Worm (Caenorhabditis elegans) whole organism, late embryonic: ENCODE data around the gene osm-5.
A peak's percentile ranks its signal among the peaks of the same experiment; 100 is the strongest.

Source experiments
- C08G9.2 ChIP-seq: sonication (generic microtip); optimal IDR thresholded peaks from 2 replicates; lab custom pipeline; 2016; ENCODE audit warnings: mild to moderate bottlenecking, missing genetic modification characterization, moderate library complexity, missing compliant biosample characterization
- K02D7.2 ChIP-seq: sonication (generic microtip); optimal IDR thresholded peaks from 2 replicates; lab custom pipeline; 2017; ENCODE audit warnings: mild to moderate bottlenecking, missing genetic modification characterization, missing compliant biosample characterization
- K09A11.1 ChIP-seq: sonication (generic microtip); optimal IDR thresholded peaks from 2 replicates; lab custom pipeline; 2017; ENCODE audit warnings: antibody characterized with exemption, mild to moderate bottlenecking, missing genetic modification characterization, missing compliant biosample characterization; ENCODE audit not compliant: insufficient read depth
- Y22D7AL.16 ChIP-seq: sonication (generic microtip); optimal IDR thresholded peaks from 2 replicates; lab custom pipeline; 2016; ENCODE audit warnings: missing genetic modification characterization, missing compliant biosample characterization
- ceh-14 ChIP-seq: sonication (generic microtip); optimal IDR thresholded peaks from 2 replicates; lab custom pipeline; 2016; ENCODE audit warnings: missing genotype, missing genetic modification characterization, missing compliant biosample characterization
- ceh-18 ChIP-seq: sonication (generic microtip); optimal IDR thresholded peaks from 2 replicates; lab custom pipeline; 2016; ENCODE audit warnings: missing genetic modification characterization, missing compliant biosample characterization
- ceh-19 ChIP-seq: fragments of 200-800 bp; sonication (Bioruptor generic); optimal IDR thresholded peaks from 2 replicates; lab custom pipeline; 2018; ENCODE audit warnings: mild to moderate bottlenecking, missing genetic modification characterization, missing compliant biosample characterization
- ceh-2 ChIP-seq: sonication (generic microtip); optimal IDR thresholded peaks from 2 replicates; lab custom pipeline; 2016; ENCODE audit warnings: missing genotype, missing genetic modification characterization, missing compliant biosample characterization
- ceh-22 ChIP-seq: sonication (generic microtip); optimal IDR thresholded peaks from 2 replicates; lab custom pipeline; 2017; ENCODE audit warnings: missing biosample characterization, missing genetic modification characterization
- ceh-24 ChIP-seq: sonication (generic microtip); optimal IDR thresholded peaks from 2 replicates; lab custom pipeline; 2016; ENCODE audit warnings: mild to moderate bottlenecking, missing genetic modification characterization, missing compliant biosample characterization
- ceh-31 ChIP-seq: sonication (generic microtip); optimal IDR thresholded peaks from 2 replicates; lab custom pipeline; 2016; ENCODE audit warnings: missing genetic modification characterization, missing compliant biosample characterization
- ceh-34 ChIP-seq: sonication (generic microtip); optimal IDR thresholded peaks from 2 replicates; lab custom pipeline; 2016; ENCODE audit warnings: mild to moderate bottlenecking, missing genetic modification characterization, missing compliant biosample characterization
- ceh-6 ChIP-seq: fragments of 200-800 bp; sonication (Bioruptor generic); optimal IDR thresholded peaks from 2 replicates; lab custom pipeline; 2018; ENCODE audit warnings: mild to moderate bottlenecking, missing genetic modification characterization, missing compliant biosample characterization
- ceh-9 ChIP-seq: sonication (generic microtip); optimal IDR thresholded peaks from 2 replicates; lab custom pipeline; 2016; ENCODE audit warnings: mild to moderate bottlenecking, missing genetic modification characterization, inconsistent platforms, missing compliant biosample characterization
- che-1 ChIP-seq: sonication (generic microtip); optimal IDR thresholded peaks from 2 replicates; lab custom pipeline; 2016; ENCODE audit warnings: mild to moderate bottlenecking, missing genetic modification characterization, missing compliant biosample characterization
- eyg-1 ChIP-seq: sonication (generic microtip); optimal IDR thresholded peaks from 2 replicates; lab custom pipeline; 2016; ENCODE audit warnings: missing genotype, missing genetic modification characterization, missing compliant biosample characterization
- fax-1 ChIP-seq: sonication (generic microtip); optimal IDR thresholded peaks from 2 replicates; lab custom pipeline; 2016; ENCODE audit warnings: missing genotype, missing genetic modification characterization, missing compliant biosample characterization
- fkh-10 ChIP-seq: fragments of 150-350 bp; optimal IDR thresholded peaks from 2 replicates; lab custom pipeline; 2014; ENCODE audit warnings: missing biosample characterization, missing genetic modification reagents, missing genetic modification characterization
- gmeb-2 ChIP-seq: sonication (generic microtip); optimal IDR thresholded peaks from 2 replicates; lab custom pipeline; 2016; ENCODE audit warnings: missing genetic modification characterization, inconsistent platforms, missing compliant biosample characterization
- hlh-30 ChIP-seq: sonication (generic microtip); optimal IDR thresholded peaks from 2 replicates; lab custom pipeline; 2017; ENCODE audit warnings: antibody characterized with exemption, missing genetic modification characterization, missing compliant biosample characterization; ENCODE audit not compliant: insufficient read depth
- hlh-8 ChIP-seq: sonication (generic microtip); optimal IDR thresholded peaks from 2 replicates; lab custom pipeline; 2016; ENCODE audit warnings: missing genotype, missing genetic modification characterization, missing compliant biosample characterization
- lim-6 ChIP-seq: sonication (generic microtip); optimal IDR thresholded peaks from 2 replicates; lab custom pipeline; 2016; ENCODE audit warnings: missing genetic modification characterization, missing compliant biosample characterization
- lin-11 ChIP-seq: fragments of 200-800 bp; sonication (Bioruptor generic); optimal IDR thresholded peaks from 2 replicates; lab custom pipeline; 2018; ENCODE audit warnings: mild to moderate bottlenecking, missing genetic modification characterization, missing compliant biosample characterization
- nfya-1 ChIP-seq: sonication (generic microtip); optimal IDR thresholded peaks from 2 replicates; lab custom pipeline; 2017; ENCODE audit warnings: missing genetic modification characterization, mild to moderate bottlenecking, missing compliant biosample characterization, antibody characterized with exemption, moderate library complexity
- nhr-232 ChIP-seq: sonication (generic microtip); optimal IDR thresholded peaks from 2 replicates; lab custom pipeline; 2016; ENCODE audit warnings: missing genetic modification characterization, missing compliant biosample characterization
- npax-4 ChIP-seq: sonication (generic microtip); optimal IDR thresholded peaks from 2 replicates; lab custom pipeline; 2016; ENCODE audit warnings: missing genetic modification characterization, missing compliant biosample characterization
- odd-2 ChIP-seq: sonication (generic microtip); optimal IDR thresholded peaks from 2 replicates; lab custom pipeline; 2017; ENCODE audit warnings: antibody characterized with exemption, mild to moderate bottlenecking, missing genetic modification characterization, missing compliant biosample characterization
- pag-3 ChIP-seq: sonication (generic microtip); optimal IDR thresholded peaks from 2 replicates; lab custom pipeline; 2016; ENCODE audit warnings: missing compliant biosample characterization, missing genetic modification characterization, borderline replicate concordance
- pax-1 ChIP-seq: fragments of 150-350 bp; optimal IDR thresholded peaks from 2 replicates; lab custom pipeline; 2014; ENCODE audit warnings: missing biosample characterization, missing genetic modification characterization
- pha-2 ChIP-seq: sonication (generic microtip); optimal IDR thresholded peaks from 2 replicates; lab custom pipeline; 2017; ENCODE audit warnings: mild to moderate bottlenecking, missing genetic modification characterization, missing compliant biosample characterization
- pha-4 ChIP-seq: fragments of 150-350 bp; optimal IDR thresholded peaks from 2 replicates; lab custom pipeline; 2018; ENCODE audit warnings: missing biosample characterization, missing genetic modification reagents, missing genetic modification characterization
- rnt-1 ChIP-seq: sonication (generic microtip); optimal IDR thresholded peaks from 2 replicates; lab custom pipeline; 2016; ENCODE audit warnings: missing genetic modification characterization, missing compliant biosample characterization
- sox-4 ChIP-seq: sonication (generic microtip); optimal IDR thresholded peaks from 2 replicates; lab custom pipeline; 2017; ENCODE audit warnings: mild to moderate bottlenecking, missing genetic modification characterization, inconsistent platforms, missing compliant biosample characterization
- tbx-2 ChIP-seq: sonication (generic microtip); optimal IDR thresholded peaks from 2 replicates; lab custom pipeline; 2016; ENCODE audit warnings: missing genetic modification characterization, missing compliant biosample characterization
- ttx-3 ChIP-seq: sonication (generic microtip); optimal IDR thresholded peaks from 2 replicates; lab custom pipeline; 2016; ENCODE audit warnings: missing genetic modification reagents, missing genetic modification characterization, missing compliant biosample characterization
- unc-55 ChIP-seq: sonication (generic microtip); optimal IDR thresholded peaks from 2 replicates; lab custom pipeline; 2017; ENCODE audit warnings: missing biosample characterization, missing genetic modification reagents, missing genetic modification characterization
- zip-5 ChIP-seq: sonication (generic microtip); optimal IDR thresholded peaks from 2 replicates; lab custom pipeline; 2016; ENCODE audit warnings: missing genetic modification characterization, missing compliant biosample characterization
- ztf-16 ChIP-seq: sonication (generic microtip); optimal IDR thresholded peaks from 2 replicates; lab custom pipeline; 2017; ENCODE audit warnings: missing genetic modification characterization, missing compliant biosample characterization

Gene osm-5

DNA sequence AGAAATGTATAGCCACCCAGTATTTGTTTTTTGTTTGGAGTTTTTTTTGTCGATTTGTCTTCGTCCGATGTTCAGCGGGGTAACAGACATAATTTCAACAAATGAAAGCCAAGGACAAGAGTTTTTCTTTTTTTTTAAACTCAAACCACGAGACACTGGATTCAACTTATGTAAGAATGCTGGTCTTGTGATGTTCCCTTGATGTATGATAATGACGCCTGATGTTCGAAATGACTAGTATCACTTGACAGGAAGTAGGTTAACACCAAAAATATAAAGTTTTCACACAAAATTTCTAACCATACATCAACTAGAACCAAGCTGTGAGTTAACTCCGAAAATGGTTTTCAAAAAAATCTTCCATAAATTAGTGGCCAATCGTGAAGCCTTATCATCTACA is 13.9 kb upstream of the osm-5 start:
- TF ChIP-seq ztf-16: no peak
- TF ChIP-seq ceh-34 (tag; lab: Kevin White, UChicago): no peak
- TF ChIP-seq ceh-19: no peak
- no peak for TF ChIP-seq eyg-1 (tag; lab: Kevin White, UChicago)
- no peak for TF ChIP-seq rnt-1
- no peak for TF ChIP-seq ceh-2
- TF ChIP-seq pax-1 (tag; lab: Kevin White, UChicago): no peak
- no peak for TF ChIP-seq unc-55 (GFP tag; lab: Kevin White, UChicago)
- TF ChIP-seq odd-2 (tag; lab: Kevin White, UChicago): no peak
- TF ChIP-seq npax-4 (tag; lab: Kevin White, UChicago): no peak
- TF ChIP-seq sox-4 (tag; lab: Kevin White, UChicago): no peak
- no peak for TF ChIP-seq K02D7.2

DNA sequence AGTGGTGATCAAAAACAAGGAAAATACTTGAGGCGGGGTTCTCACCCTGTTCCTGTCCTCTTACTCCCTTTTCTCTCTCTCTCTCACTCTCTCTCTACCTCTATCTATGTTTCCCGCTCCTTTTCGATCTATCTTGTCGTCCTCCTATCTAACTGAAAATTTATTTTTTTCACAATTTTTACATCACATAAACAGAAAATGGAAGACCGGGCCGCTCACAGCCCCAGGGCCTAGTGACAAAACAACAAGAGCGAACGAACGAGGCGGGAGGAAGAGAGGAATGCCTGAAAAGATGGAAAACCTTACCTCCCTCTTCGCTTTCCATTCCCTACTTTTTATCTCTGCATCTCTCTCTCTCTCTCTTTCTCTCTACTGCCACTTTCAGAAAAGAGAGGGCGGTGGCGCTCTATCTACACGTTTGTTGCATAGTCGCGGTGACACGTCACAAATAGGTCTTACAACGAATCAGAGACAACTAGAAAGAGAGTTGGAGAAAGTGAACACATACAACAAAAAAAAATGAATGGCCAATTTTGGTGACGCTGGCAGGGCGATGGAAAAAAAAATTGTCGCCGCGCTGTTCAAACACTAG is 13.2 kb upstream of the osm-5 start:
- TF ChIP-seq ceh-31: no peak
- no peak for TF ChIP-seq ceh-22
- TF ChIP-seq fkh-10 (GFP tag; lab: Kevin White, UChicago): no peak
- no peak for TF ChIP-seq hlh-8 (tag; lab: Kevin White, UChicago)
- TF ChIP-seq ttx-3 (tag; lab: Kevin White, UChicago): no peak
- no peak for TF ChIP-seq zip-5
- no peak for TF ChIP-seq che-1 (tag; lab: Kevin White, UChicago)

DNA sequence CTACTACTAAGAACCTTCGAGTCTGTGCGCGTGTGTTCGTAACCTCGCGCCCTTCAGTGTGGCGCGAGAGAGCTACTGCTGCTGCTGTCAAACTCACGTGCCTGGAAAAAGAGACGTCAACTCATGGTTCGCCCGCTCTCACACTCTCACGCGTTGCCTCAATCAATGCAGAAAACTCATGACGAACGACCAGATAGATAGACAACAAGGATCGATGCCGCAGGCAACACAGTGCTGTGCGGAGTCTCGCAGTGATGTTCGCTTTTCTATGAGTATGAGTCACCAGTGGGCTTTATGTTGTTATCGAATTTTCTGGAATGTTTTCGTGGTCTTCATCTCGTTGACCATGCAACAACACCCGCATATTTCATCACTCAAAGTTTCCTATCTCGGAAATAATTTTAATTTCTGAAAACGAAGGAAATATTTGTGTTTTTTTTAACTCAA is 12.5 kb upstream of the osm-5 start:
- TF ChIP-seq hlh-30 (tag; lab: Kevin White, UChicago) (peak; percentile 71), unc-55 (GFP tag; lab: Kevin White, UChicago) (peak; percentile 79), ceh-18 (tag; lab: Kevin White, UChicago) (peak; percentile 21), pha-2 (tag; lab: Kevin White, UChicago) (no peak)

DNA sequence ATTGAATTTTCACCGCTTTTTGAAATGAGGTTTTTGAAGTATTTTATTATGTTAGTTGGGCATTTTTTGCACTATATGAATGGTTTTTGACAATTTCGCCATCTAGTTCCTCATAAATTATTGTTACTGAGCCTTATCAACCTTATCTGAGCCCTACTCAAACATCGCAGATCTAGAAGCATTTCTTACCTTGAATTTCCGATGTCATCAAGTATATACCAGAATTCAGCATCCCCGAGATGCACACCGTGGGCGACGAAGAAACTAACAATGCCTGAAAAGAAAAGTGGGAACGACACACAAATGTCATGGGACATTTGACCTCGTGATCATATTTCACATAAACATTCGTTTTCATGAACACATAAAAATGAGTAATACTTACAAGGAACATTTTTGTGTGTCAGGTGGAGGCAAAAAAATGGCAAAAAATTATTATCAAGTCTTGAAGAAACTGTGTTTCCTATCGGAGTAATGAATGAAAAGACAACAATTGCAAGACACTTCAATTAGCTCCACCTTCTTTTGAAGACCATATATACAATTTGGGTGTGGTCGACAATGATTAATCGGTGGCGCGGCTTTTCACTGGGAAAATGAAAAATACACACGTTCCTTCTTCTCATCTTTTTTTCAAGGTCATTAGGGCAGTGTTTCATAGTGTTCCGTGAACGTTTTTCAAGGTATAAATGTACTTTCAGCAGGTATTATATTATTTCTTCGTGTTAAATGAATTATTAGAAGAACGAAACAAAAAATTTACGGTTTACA is 11.6 kb upstream of the osm-5 start:
- TF ChIP-seq pag-3 (tag; lab: Kevin White, UChicago) (no peak), lin-11 (tag; lab: Kevin White, UChicago) (no peak), ceh-22 (no peak), hlh-30 (tag; lab: Kevin White, UChicago) (peak; percentile 32)

ce11 chrX:2975421-2975820 is 8.6 kb upstream of the osm-5 start:
- peak; percentile 24 for TF ChIP-seq unc-55 (GFP tag; lab: Kevin White, UChicago)
- no peak for TF ChIP-seq nhr-232

DNA sequence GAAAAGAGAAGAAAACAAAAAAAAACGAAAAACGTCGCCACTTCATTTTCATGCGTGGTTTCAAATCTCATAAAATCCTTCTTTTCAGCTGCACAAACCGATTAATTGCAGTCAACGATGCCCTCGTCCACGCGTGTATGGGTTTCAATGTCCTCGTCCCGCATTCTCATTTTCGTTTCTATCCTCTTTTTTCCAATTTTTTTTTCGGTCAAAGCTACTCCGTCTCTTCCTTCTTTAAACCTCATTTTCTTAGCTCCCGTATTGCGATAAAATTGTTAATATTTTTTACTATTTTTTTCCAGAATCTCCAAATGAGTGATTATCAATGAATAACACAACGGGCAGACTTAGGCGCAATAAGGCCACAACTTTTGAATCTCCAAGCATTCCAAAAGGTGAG is 7.9 kb upstream of the osm-5 start, which contains the start of gene aakg-3:
aakg-3 (plus strand) TSS at position 301 of the 400 bp plus-strand sequence.
- TF ChIP-seq tbx-2 (no peak), ceh-14 (no peak), zip-5 (no peak), eyg-1 (tag; lab: Kevin White, UChicago) (no peak), ceh-22 (no peak)
- TF ChIP-seq, all 69 proteins: peak for 0

DNA sequence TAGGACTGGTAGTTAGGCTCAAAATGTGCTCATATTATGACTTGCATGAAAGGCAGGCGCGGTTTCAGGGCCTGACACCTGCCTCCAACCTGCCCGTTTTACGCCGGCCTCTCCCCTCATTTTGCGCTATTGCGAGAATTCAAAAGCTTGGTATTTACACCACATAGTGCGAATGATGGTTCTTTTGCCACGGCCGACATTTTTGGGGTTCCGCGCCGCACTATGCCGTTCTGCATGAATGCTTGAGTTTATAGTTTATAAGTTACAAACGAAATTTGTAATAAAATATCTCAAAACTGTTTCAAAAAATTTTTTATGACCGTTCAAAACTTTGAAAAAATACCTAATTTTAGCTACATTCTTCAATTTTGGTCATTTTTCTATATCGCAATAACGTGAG is 6.0 kb upstream of the osm-5 start:
- TF ChIP-seq gmeb-2 (tag; lab: Kevin White, UChicago): no peak
- no peak for TF ChIP-seq K09A11.1 (tag; lab: Kevin White, UChicago)
- no peak for TF ChIP-seq lim-6 (tag; lab: Kevin White, UChicago)
- no peak for TF ChIP-seq Y22D7AL.16 (tag; lab: Kevin White, UChicago)
- TF ChIP-seq fax-1 (tag; lab: Kevin White, UChicago): no peak
- TF ChIP-seq unc-55 (GFP tag; lab: Kevin White, UChicago): no peak
- no peak for TF ChIP-seq nfya-1 (tag; lab: Kevin White, UChicago)
- no peak for TF ChIP-seq ceh-24 (tag; lab: Kevin White, UChicago)
- no peak for TF ChIP-seq pha-4 (tag; lab: Kevin White, UChicago)
- TF ChIP-seq ceh-6 (GFP tag; lab: Kevin White, UChicago): no peak
- TF ChIP-seq ceh-19: no peak
- TF ChIP-seq lin-11 (tag; lab: Kevin White, UChicago): no peak
- TF ChIP-seq ceh-9 (tag; lab: Kevin White, UChicago): no peak
- no peak for TF ChIP-seq pag-3 (tag; lab: Kevin White, UChicago)
- no peak for TF ChIP-seq C08G9.2
- TF ChIP-seq nhr-232: no peak
